Worm (Caenorhabditis elegans): ENCODE results near the gene F09E5.12.

- TF ChIP-seq nhr-11 (tag; optimal IDR thresholded peaks at IDR 0.05) (no peak), aly-2 (tag; optimal IDR thresholded peaks at IDR 0.05) (no peak), nhr-28 (tag; optimal IDR thresholded peaks at IDR 0.05) (no peak), unc-62 (GFP tag; optimal IDR thresholded peaks at IDR 0.05) (no peak), ama-1 (optimal IDR thresholded peaks at IDR 0.05) (no peak), zag-1 (tag; optimal IDR thresholded peaks at IDR 0.05) (no peak), elt-3 (tag; optimal IDR thresholded peaks at IDR 0.05) (no peak), nhr-237 (tag; optimal IDR thresholded peaks at IDR 0.05) (no peak), snpc-4 (tag; optimal IDR thresholded peaks at IDR 0.05) (no peak), fkh-10 (GFP tag; optimal IDR thresholded peaks at IDR 0.05) (no peak), egl-27 (tag; optimal IDR thresholded peaks at IDR 0.05) (no peak)
Observed at ce11 chrII:5332345-5333124, 38.0 kb downstream of the F09E5.12 start.
